Fruit fly (Drosophila melanogaster) whole organism, embryonic: Measurements from ENCODE around the gene CG6168.

Experiments
- Asciz ChIP-seq: fragments of 200-800 bp; sonication (Bioruptor generic); optimal IDR thresholded peaks from 2 replicates; lab custom pipeline; 2017; ENCODE audit warnings: missing biosample characterization, mild to moderate bottlenecking, missing genetic modification characterization, missing genetic modification reagents
- Awh ChIP-seq: fragments of 200-800 bp; sonication (Bioruptor generic); IDR thresholded peaks from 2 replicates; pipeline ENCODE4, ENCODE4 v1.3.6; 2022; ENCODE audit warnings: missing biosample characterization, missing genetic modification characterization
- CG11723 ChIP-seq: fragments of 200-800 bp; sonication (Bioruptor generic); optimal IDR thresholded peaks from 2 replicates; lab custom pipeline; 2017; ENCODE audit warnings: missing biosample characterization, mild to moderate bottlenecking, missing genetic modification characterization
- CG13424 ChIP-seq: fragments of 200-800 bp; sonication (Bioruptor generic); optimal IDR thresholded peaks from 2 replicates; lab custom pipeline; 2019; ENCODE audit warnings: missing biosample characterization, mild to moderate bottlenecking, missing genetic modification characterization, moderate library complexity
- CG15011 ChIP-seq: fragments of 200-800 bp; sonication (Bioruptor generic); optimal IDR thresholded peaks from 3 replicates; lab custom pipeline; 2018; ENCODE audit warnings: missing biosample characterization, mild to moderate bottlenecking, missing genetic modification characterization
- CG15601 ChIP-seq: fragments of 200-800 bp; sonication (Bioruptor generic); optimal IDR thresholded peaks from 3 replicates; lab custom pipeline; 2019; ENCODE audit warnings: missing biosample characterization, mild to moderate bottlenecking, missing genetic modification characterization, moderate library complexity
- CG17829 ChIP-seq: fragments of 200-800 bp; optimal IDR thresholded peaks from 2 replicates; lab custom pipeline; 2019; ENCODE audit warnings: missing biosample characterization, mild to moderate bottlenecking, missing genetic modification characterization, moderate library complexity
- CG18262 ChIP-seq: fragments of 200-800 bp; optimal IDR thresholded peaks from 3 replicates; lab custom pipeline; 2019; ENCODE audit warnings: missing biosample characterization, mild to moderate bottlenecking, missing genetic modification characterization, moderate library complexity
- CG18599 ChIP-seq: fragments of 200-800 bp; sonication (Bioruptor generic); optimal IDR thresholded peaks from 3 replicates; lab custom pipeline; 2017; ENCODE audit warnings: missing biosample characterization, missing genetic modification characterization, mild to moderate bottlenecking, moderate library complexity, missing genetic modification reagents
- CG2875 ChIP-seq: fragments of 200-800 bp; sonication (Bioruptor generic); optimal IDR thresholded peaks from 2 replicates; lab custom pipeline; 2017; ENCODE audit warnings: missing biosample characterization, mild to moderate bottlenecking, missing genetic modification characterization, missing genetic modification reagents
- CG6813 ChIP-seq: fragments of 200-800 bp; sonication (Bioruptor generic); optimal IDR thresholded peaks from 2 replicates; lab custom pipeline; 2017; ENCODE audit warnings: missing biosample characterization, missing genetic modification characterization, mild to moderate bottlenecking, moderate library complexity, missing genetic modification reagents
- CG7786 ChIP-seq: fragments of 200-800 bp; sonication (Bioruptor generic); optimal IDR thresholded peaks from 2 replicates; lab custom pipeline; 2016; ENCODE audit warnings: missing biosample characterization, missing genetic modification characterization
- CG8388 ChIP-seq: fragments of 200-800 bp; sonication (Bioruptor generic); optimal IDR thresholded peaks from 2 replicates; lab custom pipeline; 2019; ENCODE audit warnings: missing biosample characterization, mild to moderate bottlenecking, missing genetic modification characterization, moderate library complexity
- CoRest ChIP-seq: fragments of 200-800 bp; sonication (Bioruptor generic); optimal IDR thresholded peaks from 3 replicates; lab custom pipeline; 2018; ENCODE audit warnings: missing biosample characterization, mild to moderate bottlenecking, missing genetic modification characterization, moderate library complexity
- D19A ChIP-seq: fragments of 200-800 bp; optimal IDR thresholded peaks from 3 replicates; lab custom pipeline; 2019; ENCODE audit warnings: missing biosample characterization, mild to moderate bottlenecking, missing genetic modification characterization, moderate library complexity
- Hr39 ChIP-seq: fragments of >200 bp; optimal IDR thresholded peaks from 2 replicates; lab custom pipeline; 2017
- Hr51 ChIP-seq, 2 experiments: fragments of 200-800 bp; sonication (Bioruptor generic); optimal IDR thresholded peaks; 2 replicates in 1 of 2; 3 replicates in 1 of 2; lab custom pipeline; 2016 to 2018; ENCODE audit warnings: missing biosample characterization in 2 of 2, missing genetic modification characterization in 2 of 2, mild to moderate bottlenecking in 1 of 2, moderate library complexity in 1 of 2
- Med ChIP-seq: fragments of 200-800 bp; sonication (Bioruptor generic); peaks from one replicate; lab custom pipeline; 2016; ENCODE audit warnings: missing biosample characterization, missing genetic modification characterization, mild to moderate bottlenecking, inconsistent platforms, moderate library complexity
- Mes4 ChIP-seq: fragments of 200-800 bp; sonication (Bioruptor generic); optimal IDR thresholded peaks from 2 replicates; lab custom pipeline; 2016; ENCODE audit warnings: missing biosample characterization, missing genetic modification characterization
- NFAT ChIP-seq: fragments of 200-800 bp; sonication (Bioruptor generic); IDR thresholded peaks from 2 replicates; pipeline ENCODE4 v1.3.6; 2022; ENCODE audit warnings: missing biosample characterization, missing genetic modification characterization
- Nf-YB ChIP-seq: fragments of 200-800 bp; sonication (Bioruptor generic); optimal IDR thresholded peaks from 3 replicates; lab custom pipeline; 2019; ENCODE audit warnings: missing biosample characterization, mild to moderate bottlenecking, missing genetic modification characterization, moderate library complexity
- Oli ChIP-seq: fragments of 200-800 bp; sonication (Bioruptor generic); optimal IDR thresholded peaks from 2 replicates; lab custom pipeline; 2018; ENCODE audit warnings: missing biosample characterization, mild to moderate bottlenecking, missing genetic modification characterization, moderate library complexity
- Sox102F ChIP-seq: fragments of 200-800 bp; sonication (Bioruptor generic); optimal IDR thresholded peaks from 2 replicates; lab custom pipeline; 2018; ENCODE audit warnings: missing biosample characterization, mild to moderate bottlenecking, missing genetic modification characterization, moderate library complexity
- az2 ChIP-seq: fragments of 200-800 bp; sonication (Bioruptor generic); optimal IDR thresholded peaks from 3 replicates; lab custom pipeline; 2016; ENCODE audit warnings: missing biosample characterization, missing genetic modification characterization
- bsh ChIP-seq, 2 experiments: fragments of 200-800 bp; sonication (Bioruptor generic); optimal IDR thresholded peaks; 2 replicates each; lab custom pipeline; 2017 to 2018; ENCODE audit warnings: mild to moderate bottlenecking in 2 of 2, missing biosample characterization in 2 of 2, missing genetic modification characterization in 2 of 2, moderate library complexity in 1 of 2
- disco-r ChIP-seq: fragments of 200-800 bp; sonication (Bioruptor generic); optimal IDR thresholded peaks from 2 replicates; lab custom pipeline; 2016; ENCODE audit warnings: missing biosample characterization, missing genetic modification characterization
- dmrt99B ChIP-seq: fragments of 200-800 bp; sonication (Bioruptor generic); optimal IDR thresholded peaks from 2 replicates; lab custom pipeline; 2018; ENCODE audit warnings: missing biosample characterization, mild to moderate bottlenecking, missing genetic modification characterization, moderate library complexity
- eve ChIP-seq, 2 experiments: fragments of >200 bp; optimal IDR thresholded peaks; 2 replicates each; lab custom pipeline; 2017; ENCODE audit warnings: missing biosample characterization in 2 of 2, missing genetic modification characterization in 2 of 2
- gem ChIP-seq: fragments of 200-800 bp; sonication (Bioruptor generic); optimal IDR thresholded peaks from 2 replicates; lab custom pipeline; 2019; ENCODE audit warnings: missing biosample characterization, mild to moderate bottlenecking, missing genetic modification characterization, moderate library complexity
- grau ChIP-seq: fragments of 200-800 bp; optimal IDR thresholded peaks from 3 replicates; lab custom pipeline; 2019; ENCODE audit warnings: missing biosample characterization, mild to moderate bottlenecking, missing genetic modification characterization, moderate library complexity
- gsb-n ChIP-seq: fragments of 200-800 bp; sonication (Bioruptor generic); optimal IDR thresholded peaks from 3 replicates; lab custom pipeline; 2018; ENCODE audit warnings: missing biosample characterization, mild to moderate bottlenecking, missing genetic modification characterization
- gt ChIP-seq: fragments of 200-800 bp; sonication (Bioruptor generic); IDR thresholded peaks from 2 replicates; pipeline ENCODE4 v1.3.6; 2022; ENCODE audit warnings: missing biosample characterization, missing genetic modification characterization
- kni ChIP-seq: fragments of 200-800 bp; sonication (Bioruptor generic); optimal IDR thresholded peaks from 3 replicates; lab custom pipeline; 2017; ENCODE audit warnings: mild to moderate bottlenecking, missing biosample characterization, missing genetic modification reagents, missing genetic modification characterization
- lola ChIP-seq, 3 experiments: fragments of >200 bp in 2 of 3; fragments of 200-800 bp in 1 of 3; sonication (Bioruptor generic) in 1 of 3; optimal IDR thresholded peaks; 2 replicates each; lab custom pipeline; 2017 to 2019; ENCODE audit warnings: missing biosample characterization in 3 of 3, missing genetic modification characterization in 3 of 3, mild to moderate bottlenecking in 1 of 3, moderate library complexity in 1 of 3
- mam ChIP-seq: fragments of 200-800 bp; sonication (Bioruptor generic); optimal IDR thresholded peaks from 3 replicates; lab custom pipeline; 2016; ENCODE audit warnings: missing biosample characterization, missing genetic modification characterization
- pho ChIP-seq: fragments of 200-800 bp; sonication (Bioruptor generic); optimal IDR thresholded peaks from 2 replicates; lab custom pipeline; 2016; ENCODE audit warnings: missing biosample characterization, missing genetic modification characterization
- row ChIP-seq: fragments of 200-800 bp; sonication (Bioruptor generic); IDR thresholded peaks from 3 replicates; pipeline ENCODE4 v1.3.6; 2022; ENCODE audit warnings: missing biosample characterization, missing genetic modification characterization
- sens ChIP-seq: fragments of 200-800 bp; sonication (Bioruptor generic); peaks from one replicate; lab custom pipeline; 2016; ENCODE audit warnings: missing biosample characterization, missing genetic modification characterization
- sisA ChIP-seq: fragments of 200-800 bp; sonication (Bioruptor generic); IDR thresholded peaks from 2 replicates; pipeline ENCODE4 v1.3.6; 2022; ENCODE audit warnings: missing biosample characterization, missing genetic modification characterization
- sr ChIP-seq: fragments of 200-800 bp; sonication (Bioruptor generic); IDR thresholded peaks from 3 replicates; pipeline ENCODE4 v1.3.6; 2022; ENCODE audit warnings: missing biosample characterization, missing genetic modification characterization
- stwl ChIP-seq: fragments of 200-800 bp; sonication (Bioruptor generic); optimal IDR thresholded peaks from 3 replicates; lab custom pipeline; 2018; ENCODE audit warnings: missing biosample characterization, mild to moderate bottlenecking, missing genetic modification characterization, moderate library complexity
- sug ChIP-seq: fragments of 200-800 bp; optimal IDR thresholded peaks from 2 replicates; lab custom pipeline; 2019; ENCODE audit warnings: missing biosample characterization, mild to moderate bottlenecking, missing genetic modification characterization, moderate library complexity
- trh ChIP-seq: fragments of 200-800 bp; sonication (Bioruptor generic); optimal IDR thresholded peaks from 2 replicates; lab custom pipeline; 2016; ENCODE audit warnings: missing biosample characterization, missing genetic modification characterization
- unpg ChIP-seq: fragments of 200-800 bp; sonication (Bioruptor generic); optimal IDR thresholded peaks from 3 replicates; lab custom pipeline; 2018; ENCODE audit warnings: missing biosample characterization, mild to moderate bottlenecking, missing genetic modification characterization, moderate library complexity
- yki ChIP-seq: fragments of >200 bp; optimal IDR thresholded peaks from 3 replicates; lab custom pipeline; 2018
- zf30C ChIP-seq: fragments of 200-800 bp; sonication (Bioruptor generic); optimal IDR thresholded peaks from 3 replicates; lab custom pipeline; 2018; ENCODE audit warnings: missing biosample characterization, mild to moderate bottlenecking, missing genetic modification characterization

CG6168 gene

dm6 chr3L:11310728-11311127, 10.8 kb downstream of the CG6168 start (continued):
- no peak for TF ChIP-seq stwl (tag; lab: Kevin White, UChicago)

DNA sequence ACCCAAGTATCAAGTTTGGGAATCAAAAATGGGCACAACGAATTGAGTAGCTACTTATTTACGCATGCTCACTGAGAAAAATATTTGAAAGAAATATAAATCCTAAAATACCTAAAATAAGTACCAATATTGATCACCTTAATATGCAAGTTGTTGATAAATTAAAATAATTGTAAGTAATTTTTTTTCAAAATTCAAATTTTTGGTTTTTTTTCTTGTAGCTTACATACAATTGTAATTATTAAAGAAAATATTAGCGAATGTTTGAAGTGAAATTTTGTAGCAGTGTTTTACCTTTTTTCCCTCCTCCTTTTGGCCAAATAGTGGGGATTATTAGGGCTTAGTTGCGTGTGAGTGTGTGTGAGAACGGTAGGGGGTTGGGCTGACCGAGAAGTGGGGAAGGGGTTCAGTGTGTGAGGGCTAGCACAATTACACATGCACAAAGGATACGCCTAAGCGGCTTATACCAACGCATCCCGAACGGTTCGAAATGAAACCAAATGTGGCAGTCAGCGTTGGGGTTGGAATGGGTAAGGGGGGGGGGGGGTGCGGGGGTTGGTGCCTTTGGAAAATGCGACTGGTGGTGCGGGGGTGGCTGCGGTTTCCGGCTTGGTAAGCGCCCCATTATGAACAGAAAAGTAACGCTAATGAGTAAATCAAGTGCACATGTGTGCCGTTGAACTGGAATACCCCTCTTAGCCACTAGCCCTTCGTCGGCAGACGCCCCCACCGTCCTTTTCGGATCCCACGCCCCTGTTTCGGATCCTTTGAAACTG, 11.6 kb downstream of the CG6168 start:
- TF ChIP-seq dmrt99B (tag; lab: Kevin White, UChicago) (peak; percentile 55), Hr39 (lab: Kevin White, UChicago) (no peak), Awh (GFP tag; lab: Robert Waterston, UW) (peak; percentile 42; the same call in 1 of the 2 replicates), NFAT (GFP tag; lab: Robert Waterston, UW) (peak; percentile 12; the same call in 1 of the 2 replicates), Oli (tag; lab: Kevin White, UChicago) (peak; percentile 14), gsb-n (peak; percentile 71), row (peak; percentile 42; the same call in 2 of the 3 replicates), CG13424 (tag; lab: Kevin White, UChicago) (peak; percentile 49), Asciz (GFP tag; lab: Kevin White, UChicago) (peak; percentile 24), eve (GFP tag; optimal IDR thresholded peaks at IDR 0.05; lab: Kevin White, UChicago) (peak in 1 of 2 experiments; percentile 41), CG7786 (GFP tag; lab: Kevin White, UChicago) (no peak), Sox102F (peak; percentile 62), sisA (GFP tag; lab: Robert Waterston, UW) (no peak), kni (GFP tag; lab: Kevin White, UChicago) (peak; percentile 36), sens (peak; percentile 80), CG18262 (tag; lab: Kevin White, UChicago) (peak; percentile 69), trh (GFP tag; lab: Kevin White, UChicago) (no peak), az2 (GFP tag; lab: Kevin White, UChicago) (peak; percentile 21), Mes4 (GFP tag; lab: Kevin White, UChicago) (no peak), CG15011 (GFP tag; lab: Kevin White, UChicago) (no peak), Nf-YB (peak; percentile 40), D19A (tag; lab: Kevin White, UChicago) (peak; percentile 51), CG8388 (GFP tag; lab: Kevin White, UChicago) (peak; percentile 39), lola (GFP tag; optimal IDR thresholded peaks at IDR 0.05; lab: Kevin White, UChicago) (peak in 1 of 3 experiments; percentile 63), sr (GFP tag; lab: Robert Waterston, UW) (0 out of 3 replicates have a peak, but pooled peaks have one; percentile 42), unpg (GFP tag; lab: Kevin White, UChicago) (peak; percentile 47), zf30C (GFP tag; lab: Kevin White, UChicago) (peak; percentile 63), Med (GFP tag; lab: Kevin White, UChicago) (peak; percentile 40), yki (lab: Kevin White, UChicago) (no peak), grau (tag; lab: Kevin White, UChicago) (peak; percentile 50), bsh (GFP tag; optimal IDR thresholded peaks at IDR 0.05; lab: Kevin White, UChicago) (peak in 1 of 2 experiments; percentile 62), pho (GFP tag; lab: Kevin White, UChicago) (no peak), Hr51 (GFP tag; optimal IDR thresholded peaks at IDR 0.05; lab: Kevin White, UChicago) (peak in 1 of 2 experiments; percentile 59), CG15601 (tag; lab: Kevin White, UChicago) (peak; percentile 7), CG17829 (tag; lab: Kevin White, UChicago) (peak; percentile 39), sug (no peak), gem (peak; percentile 66), CoRest (tag; lab: Kevin White, UChicago) (peak; percentile 39), CG11723 (GFP tag; lab: Kevin White, UChicago) (no peak), CG6813 (peak; percentile 19), CG18599 (GFP tag; lab: Kevin White, UChicago) (peak; percentile 40), gt (0 out of 2 replicates have a peak, but pooled peaks have one; percentile 16), CG2875 (GFP tag; lab: Kevin White, UChicago) (no peak), mam (GFP tag; lab: Kevin White, UChicago) (no peak), disco-r (no peak)
